Fruit fly (Drosophila melanogaster) whole organism, embryonic: ENCODE measurements around the gene CG9550.

ENCODE experiments used
- Abd-B ChIP-seq: fragments of 200-800 bp; sonication (Bioruptor generic); optimal IDR thresholded peaks from 2 replicates; lab custom pipeline; 2018; ENCODE audit warnings: missing biosample characterization, mild to moderate bottlenecking, missing genetic modification characterization, moderate library complexity
- Blimp-1 ChIP-seq: fragments of 200-800 bp; sonication (Bioruptor generic); optimal IDR thresholded peaks from 3 replicates; lab custom pipeline; 2018; ENCODE audit warnings: missing biosample characterization, missing genetic modification characterization, mild to moderate bottlenecking, moderate library complexity, missing genetic modification reagents
- CG10366 ChIP-seq: fragments of 200-800 bp; sonication (Bioruptor generic); IDR thresholded peaks from 2 replicates; pipeline ENCODE4 v1.3.6; 2022; ENCODE audit warnings: missing biosample characterization, missing genetic modification characterization
- CG11560 ChIP-seq: fragments of 200-800 bp; sonication (Bioruptor generic); IDR thresholded peaks from 3 replicates; pipeline ENCODE4 v1.3.6; 2022; ENCODE audit warnings: missing biosample characterization, missing genetic modification characterization
- CG11695 ChIP-seq: fragments of 200-800 bp; sonication (Bioruptor generic); IDR thresholded peaks from 3 replicates; pipeline ENCODE4 v1.3.6; 2022; ENCODE audit warnings: missing biosample characterization, missing genetic modification characterization
- CG11696 ChIP-seq: fragments of 200-800 bp; sonication (Bioruptor generic); IDR thresholded peaks from 2 replicates; pipeline ENCODE4 v1.3.6; 2022; ENCODE audit warnings: missing biosample characterization, missing genetic modification characterization
- CG12391 ChIP-seq: fragments of 200-800 bp; sonication (Bioruptor generic); optimal IDR thresholded peaks from 3 replicates; lab custom pipeline; 2018; ENCODE audit warnings: missing biosample characterization, mild to moderate bottlenecking, missing genetic modification characterization, moderate library complexity
- CG12659 ChIP-seq: fragments of 200-800 bp; sonication (Bioruptor generic); optimal IDR thresholded peaks from 3 replicates; lab custom pipeline; 2017; ENCODE audit warnings: mild to moderate bottlenecking, missing biosample characterization, missing genetic modification reagents, missing genetic modification characterization
- CG13296 ChIP-seq: fragments of 200-800 bp; sonication (Bioruptor generic); optimal IDR thresholded peaks from 3 replicates; lab custom pipeline; 2018; ENCODE audit warnings: missing biosample characterization, mild to moderate bottlenecking, missing genetic modification characterization
- CG17328 ChIP-seq: fragments of 200-800 bp; sonication (Bioruptor generic); IDR thresholded peaks from 2 replicates; pipeline ENCODE4 v1.3.6; 2022; ENCODE audit warnings: missing biosample characterization, missing genetic modification characterization
- CG17802 ChIP-seq: fragments of 200-800 bp; sonication (Bioruptor generic); optimal IDR thresholded peaks from 2 replicates; lab custom pipeline; 2018; ENCODE audit warnings: missing biosample characterization, mild to moderate bottlenecking, missing genetic modification characterization, moderate library complexity
- CG17829 ChIP-seq: fragments of 200-800 bp; optimal IDR thresholded peaks from 2 replicates; lab custom pipeline; 2019; ENCODE audit warnings: missing biosample characterization, mild to moderate bottlenecking, missing genetic modification characterization, moderate library complexity
- CG2116 ChIP-seq: fragments of 200-800 bp; sonication (Bioruptor generic); optimal IDR thresholded peaks from 3 replicates; lab custom pipeline; 2018; ENCODE audit warnings: missing biosample characterization, mild to moderate bottlenecking, missing genetic modification characterization
- CG31441 ChIP-seq: fragments of 200-800 bp; sonication (Bioruptor generic); IDR thresholded peaks from 2 replicates; pipeline ENCODE4 v1.3.6; 2022; ENCODE audit warnings: missing biosample characterization, missing genetic modification characterization
- CG4282 ChIP-seq: fragments of 200-800 bp; sonication (Bioruptor generic); optimal IDR thresholded peaks from 2 replicates; lab custom pipeline; 2016; ENCODE audit warnings: missing biosample characterization, missing genetic modification characterization
- CG4854 ChIP-seq: fragments of 200-800 bp; sonication (Bioruptor generic); optimal IDR thresholded peaks from 2 replicates; lab custom pipeline; 2016; ENCODE audit warnings: missing biosample characterization, missing genetic modification characterization, inconsistent platforms
- CG6254 ChIP-seq: fragments of 200-800 bp; sonication (Bioruptor generic); optimal IDR thresholded peaks from 3 replicates; lab custom pipeline; 2017; ENCODE audit warnings: mild to moderate bottlenecking, missing biosample characterization, missing genetic modification reagents, missing genetic modification characterization
- CG9817 ChIP-seq: fragments of 200-800 bp; sonication (Bioruptor generic); optimal IDR thresholded peaks from 2 replicates; lab custom pipeline; 2018; ENCODE audit warnings: missing biosample characterization, mild to moderate bottlenecking, missing genetic modification characterization, moderate library complexity
- CHES-1-like ChIP-seq: fragments of 200-800 bp; sonication (Bioruptor generic); optimal IDR thresholded peaks from 2 replicates; lab custom pipeline; 2016; ENCODE audit warnings: missing biosample characterization, missing genetic modification characterization
- D19A ChIP-seq: fragments of 200-800 bp; optimal IDR thresholded peaks from 3 replicates; lab custom pipeline; 2019; ENCODE audit warnings: missing biosample characterization, mild to moderate bottlenecking, missing genetic modification characterization, moderate library complexity
- Ets65A ChIP-seq: fragments of 200-800 bp; sonication (Bioruptor generic); peaks from one replicate; lab custom pipeline; 2016; ENCODE audit warnings: missing biosample characterization, missing genetic modification characterization
- HLH3B ChIP-seq: fragments of 200-800 bp; sonication (Bioruptor generic); IDR thresholded peaks from 2 replicates; pipeline ENCODE4 v1.3.6; 2022; ENCODE audit warnings: missing biosample characterization, missing genetic modification characterization
- Mad ChIP-seq: fragments of 200-800 bp; sonication (Bioruptor generic); optimal IDR thresholded peaks from 2 replicates; lab custom pipeline; 2016; ENCODE audit warnings: missing biosample characterization, missing genetic modification characterization
- Med ChIP-seq: fragments of 200-800 bp; sonication (Bioruptor generic); peaks from one replicate; lab custom pipeline; 2016; ENCODE audit warnings: missing biosample characterization, missing genetic modification characterization, mild to moderate bottlenecking, inconsistent platforms, moderate library complexity
- Neu2 ChIP-seq: fragments of 200-800 bp; sonication (Bioruptor generic); optimal IDR thresholded peaks from 3 replicates; lab custom pipeline; 2016; ENCODE audit warnings: missing biosample characterization, missing genetic modification characterization, borderline replicate concordance
- Nf-YA ChIP-seq: fragments of 200-800 bp; sonication (Bioruptor generic); IDR thresholded peaks from 2 replicates; pipeline ENCODE4 v1.3.6; 2022; ENCODE audit warnings: missing biosample characterization, missing genetic modification characterization
- Optix ChIP-seq: fragments of 200-800 bp; sonication (Bioruptor generic); IDR thresholded peaks from 3 replicates; pipeline ENCODE4 v1.3.6; 2022; ENCODE audit warnings: missing biosample characterization, missing genetic modification characterization
- ara ChIP-seq: fragments of 200-800 bp; sonication (Bioruptor generic); IDR thresholded peaks from 2 replicates; pipeline ENCODE4 v1.3.6; 2022; ENCODE audit warnings: missing biosample characterization, missing genetic modification characterization
- ash1 ChIP-seq: fragments of 200-800 bp; sonication (Bioruptor generic); optimal IDR thresholded peaks from 2 replicates; lab custom pipeline; 2018; ENCODE audit warnings: missing biosample characterization, mild to moderate bottlenecking, missing genetic modification characterization
- bsh ChIP-seq, 2 experiments: fragments of 200-800 bp; sonication (Bioruptor generic); optimal IDR thresholded peaks; 2 replicates each; lab custom pipeline; 2017 to 2018; ENCODE audit warnings: mild to moderate bottlenecking in 2 of 2, missing biosample characterization in 2 of 2, missing genetic modification characterization in 2 of 2, moderate library complexity in 1 of 2
- cad ChIP-seq: fragments of >200 bp; optimal IDR thresholded peaks from 2 replicates; lab custom pipeline; 2017; ENCODE audit warnings: missing biosample characterization, missing genetic modification characterization
- chinmo ChIP-seq: fragments of 200-800 bp; sonication (Bioruptor generic); IDR thresholded peaks from 4 replicates; pipeline ENCODE4 v1.3.6; 2022; ENCODE audit warnings: missing biosample characterization, missing genetic modification characterization; ENCODE audit not compliant: partially characterized antibody
- ci ChIP-seq: fragments of 200-800 bp; sonication (Bioruptor generic); IDR thresholded peaks from 3 replicates; pipeline ENCODE4 v1.3.6; 2022; ENCODE audit warnings: missing biosample characterization, missing genetic modification characterization
- dmrt99B ChIP-seq: fragments of 200-800 bp; sonication (Bioruptor generic); optimal IDR thresholded peaks from 2 replicates; lab custom pipeline; 2018; ENCODE audit warnings: missing biosample characterization, mild to moderate bottlenecking, missing genetic modification characterization, moderate library complexity
- gem ChIP-seq: fragments of 200-800 bp; sonication (Bioruptor generic); optimal IDR thresholded peaks from 2 replicates; lab custom pipeline; 2019; ENCODE audit warnings: missing biosample characterization, mild to moderate bottlenecking, missing genetic modification characterization, moderate library complexity
- grn ChIP-seq: fragments of 200-800 bp; sonication (Bioruptor generic); optimal IDR thresholded peaks from 3 replicates; lab custom pipeline; 2017; ENCODE audit warnings: missing biosample characterization, missing genetic modification characterization
- inv ChIP-seq: fragments of 200-800 bp; sonication (Bioruptor generic); IDR thresholded peaks from 2 replicates; pipeline ENCODE4 v1.3.6; 2022; ENCODE audit warnings: missing biosample characterization, missing genetic modification characterization; ENCODE audit not compliant: partially characterized antibody
- jigr1 ChIP-seq: fragments of 200-800 bp; sonication (Bioruptor generic); IDR thresholded peaks from 3 replicates; pipeline ENCODE4 v1.3.6; 2022; ENCODE audit warnings: missing biosample characterization, missing genetic modification characterization
- klu ChIP-seq: fragments of 200-800 bp; sonication (Bioruptor generic); IDR thresholded peaks from 2 replicates; pipeline ENCODE4 v1.3.6; 2022; ENCODE audit warnings: missing biosample characterization, missing genetic modification characterization
- lbe ChIP-seq: fragments of 200-800 bp; sonication (Bioruptor generic); optimal IDR thresholded peaks from 2 replicates; lab custom pipeline; 2016; ENCODE audit warnings: missing biosample characterization, mild to moderate bottlenecking, missing genetic modification characterization
- org-1 ChIP-seq: fragments of 200-800 bp; sonication (Bioruptor generic); optimal IDR thresholded peaks from 2 replicates; lab custom pipeline; 2017; ENCODE audit warnings: missing biosample characterization, missing genetic modification characterization
- p53 ChIP-seq: fragments of 200-800 bp; sonication (Bioruptor generic); optimal IDR thresholded peaks from 2 replicates; lab custom pipeline; 2016; ENCODE audit warnings: missing biosample characterization, missing genetic modification characterization
- pros ChIP-seq: fragments of 200-800 bp; sonication (Bioruptor generic); optimal IDR thresholded peaks from 3 replicates; lab custom pipeline; 2019; ENCODE audit warnings: missing biosample characterization, mild to moderate bottlenecking, missing genetic modification characterization, moderate library complexity
- ro ChIP-seq: fragments of 200-800 bp; sonication (Bioruptor generic); IDR thresholded peaks from 2 replicates; pipeline ENCODE4 v1.3.6; 2022; ENCODE audit warnings: missing biosample characterization, missing genetic modification characterization
- tna ChIP-seq: fragments of 200-800 bp; sonication (Bioruptor generic); IDR thresholded peaks from 2 replicates; pipeline ENCODE4 v1.3.6; 2022; ENCODE audit warnings: missing biosample characterization, missing genetic modification characterization; ENCODE audit not compliant: partially characterized antibody
- ttk ChIP-seq: fragments of 200-800 bp; sonication (Bioruptor generic); IDR thresholded peaks from 2 replicates; pipeline ENCODE4 v2.1.2; 2022; ENCODE audit warnings: missing biosample characterization, missing genetic modification characterization
- unpg ChIP-seq: fragments of 200-800 bp; sonication (Bioruptor generic); optimal IDR thresholded peaks from 3 replicates; lab custom pipeline; 2018; ENCODE audit warnings: missing biosample characterization, mild to moderate bottlenecking, missing genetic modification characterization, moderate library complexity

The CG9550 gene

dm6 chr2L:6464270-6464669 lies 32.6 kb upstream of the CG9550 start:
- peak; percentile 1 for TF ChIP-seq unpg (GFP tag; lab: Kevin White, UChicago)
- no peak for TF ChIP-seq CG17328
- TF ChIP-seq CG10366 (GFP tag; lab: Robert Waterston, UW), result no peak
- TF ChIP-seq CG11695 (GFP tag; lab: Robert Waterston, UW), result peak; percentile 67
- TF ChIP-seq CG4282 (GFP tag; lab: Kevin White, UChicago), result no peak
- no peak for TF ChIP-seq Mad
- no peak for TF ChIP-seq Nf-YA (GFP tag; lab: Robert Waterston, UW)
- TF ChIP-seq dmrt99B (tag; lab: Kevin White, UChicago), result peak; percentile 50
- no peak for TF ChIP-seq Neu2 (GFP tag; lab: Kevin White, UChicago)
- no peak for TF ChIP-seq tna (GFP tag; lab: Robert Waterston, UW)
- peak; percentile 72 for TF ChIP-seq CG11696
- TF ChIP-seq ro (GFP tag; lab: Robert Waterston, UW), result no peak
- no peak for TF ChIP-seq CG12659
- TF ChIP-seq CG31441 (GFP tag; lab: Robert Waterston, UW), result no peak
- no peak for TF ChIP-seq Abd-B (GFP tag; lab: Kevin White, UChicago)
- TF ChIP-seq grn (GFP tag; lab: Kevin White, UChicago), result peak; percentile 79
- no peak for TF ChIP-seq CHES-1-like (GFP tag; lab: Kevin White, UChicago)
- no peak for TF ChIP-seq ttk (GFP tag; lab: Robert Waterston, UW)
- TF ChIP-seq ash1 (GFP tag; lab: Kevin White, UChicago), result no peak
- TF ChIP-seq pros, result peak; percentile 10
- no peak for TF ChIP-seq CG13296
- peak; percentile 30 for TF ChIP-seq Ets65A (GFP tag; lab: Kevin White, UChicago)
- TF ChIP-seq inv (GFP tag; lab: Robert Waterston, UW), result no peak
- no peak for TF ChIP-seq Blimp-1
- no peak for TF ChIP-seq CG6254
- TF ChIP-seq gem, result peak; percentile 3
- TF ChIP-seq Med (GFP tag; lab: Kevin White, UChicago), result peak; percentile 49
- no peak for TF ChIP-seq ci (GFP tag; lab: Robert Waterston, UW)
- peak; percentile 24; the same call in 1 of the 2 replicates for TF ChIP-seq HLH3B (GFP tag; lab: Robert Waterston, UW)
- no peak for TF ChIP-seq CG17829 (tag; lab: Kevin White, UChicago)
- TF ChIP-seq bsh (GFP tag; optimal IDR thresholded peaks at IDR 0.05; lab: Kevin White, UChicago), result peak in 1 of 2 experiments; percentile 8
- no peak for TF ChIP-seq D19A (tag; lab: Kevin White, UChicago)
- no peak for TF ChIP-seq klu (GFP tag; lab: Robert Waterston, UW)
- TF ChIP-seq CG12391 (tag; lab: Kevin White, UChicago), result no peak
- no peak for TF ChIP-seq CG4854 (GFP tag; lab: Kevin White, UChicago)
- TF ChIP-seq, all 482 proteins: peak for 11

- TF ChIP-seq CG11560 (no peak), CG9817 (tag; lab: Kevin White, UChicago) (no peak), lbe (GFP tag; lab: Kevin White, UChicago) (peak; percentile 32), CG17802 (no peak), p53 (peak; percentile 76), CG2116 (GFP tag; lab: Kevin White, UChicago) (no peak), org-1 (GFP tag; lab: Kevin White, UChicago) (no peak), tna (GFP tag; lab: Robert Waterston, UW) (no peak), ara (no peak), jigr1 (GFP tag; lab: Robert Waterston, UW) (no peak), cad (GFP tag; lab: Kevin White, UChicago) (no peak), Optix (GFP tag; lab: Robert Waterston, UW) (no peak), chinmo (0 out of 4 replicates have a peak, but pooled peaks have one; percentile 59)
Measured at dm6 chr2L:6464780-6465179, 32.1 kb upstream of the CG9550 start.
